Worm (Caenorhabditis elegans) whole organism, L4/young adult: Measurements from ENCODE around the gene F59D12.2.

Source experiments
- W03F9.2 ChIP-seq: fragments of 150-350 bp; optimal IDR thresholded peaks from 2 replicates; lab custom pipeline; 2014; ENCODE audit warnings: missing biosample characterization, missing genetic modification characterization
- dao-5 ChIP-seq: sonication (generic microtip); optimal IDR thresholded peaks from 2 replicates; lab custom pipeline; 2016; ENCODE audit warnings: missing genotype, missing genetic modification characterization, moderate library complexity, missing compliant biosample characterization
- him-1 ChIP-seq: sonication (generic microtip); optimal IDR thresholded peaks from 2 replicates; lab custom pipeline; 2016; ENCODE audit warnings: missing genotype, missing genetic modification reagents, missing genetic modification characterization, missing compliant biosample characterization

ce11 chrX:15668053-15668599 lies 7.4 kb downstream of the F59D12.2 start:
- TF ChIP-seq him-1 (tag; lab: Kevin White, UChicago) (no peak), W03F9.2 (no peak), dao-5 (no peak)
